Fruit fly (Drosophila melanogaster) whole organism, embryonic: ENCODE results near the gene CG31244.

Experiments used
- CG10979 ChIP-seq: fragments of 200-800 bp; sonication (Bioruptor generic); optimal IDR thresholded peaks from 2 replicates; lab custom pipeline; 2018; ENCODE audit warnings: missing biosample characterization, mild to moderate bottlenecking, missing genetic modification characterization, moderate library complexity
- CG12744 ChIP-seq: fragments of 200-800 bp; sonication (Bioruptor generic); optimal IDR thresholded peaks from 2 replicates; lab custom pipeline; 2016; ENCODE audit warnings: missing biosample characterization, missing genetic modification characterization
- ham ChIP-seq: fragments of 200-800 bp; sonication (Bioruptor generic); IDR thresholded peaks from 2 replicates; pipeline ENCODE4 v1.3.6; 2022; ENCODE audit warnings: missing biosample characterization, missing genetic modification characterization
- slou ChIP-seq: fragments of 200-800 bp; sonication (Bioruptor generic); optimal IDR thresholded peaks from 3 replicates; lab custom pipeline; 2016; ENCODE audit warnings: missing biosample characterization, missing genetic modification characterization

dm6 chr3R:19350375-19350943 is 47.9 kb downstream of the CG31244 start:
- no peak for TF ChIP-seq CG12744 (GFP tag; lab: Kevin White, UChicago)
- no peak for TF ChIP-seq ham
- no peak for TF ChIP-seq CG10979 (tag; lab: Kevin White, UChicago)
- TF ChIP-seq slou (GFP tag; lab: Kevin White, UChicago), result no peak
